Worm (Caenorhabditis elegans) whole organism, L3 larva: Measurements from ENCODE around the gene C17C3.1.

Experiments used
- ZK546.5 ChIP-seq: sonication (generic microtip); optimal IDR thresholded peaks from 2 replicates; lab custom pipeline; 2017; ENCODE audit warnings: missing biosample characterization, missing genetic modification characterization
- aly-2 ChIP-seq: fragments of 150-350 bp; optimal IDR thresholded peaks from 2 replicates; lab custom pipeline; 2014; ENCODE audit warnings: missing biosample characterization, missing genetic modification characterization
- ama-1 ChIP-seq: fragments of 150-350 bp; optimal IDR thresholded peaks from 2 replicates; lab custom pipeline; 2018
- ceh-28 ChIP-seq: fragments of 150-350 bp; optimal IDR thresholded peaks from 2 replicates; lab custom pipeline; 2014; ENCODE audit warnings: missing biosample characterization, missing genetic modification reagents, missing genetic modification characterization
- ceh-82 ChIP-seq: fragments of 150-350 bp; optimal IDR thresholded peaks from 2 replicates; lab custom pipeline; 2014; ENCODE audit warnings: missing biosample characterization, missing genetic modification characterization
- daf-12 ChIP-seq: fragments of 150-350 bp; optimal IDR thresholded peaks from 2 replicates; lab custom pipeline; 2014; ENCODE audit warnings: missing biosample characterization, missing genetic modification reagents, missing genetic modification characterization
- elt-1 ChIP-seq: fragments of 150-350 bp; optimal IDR thresholded peaks from 2 replicates; lab custom pipeline; 2014; ENCODE audit warnings: missing biosample characterization, missing genetic modification characterization
- elt-2 ChIP-seq: sonication (generic microtip); optimal IDR thresholded peaks from 2 replicates; lab custom pipeline; 2016; ENCODE audit warnings: missing genetic modification reagents, mild to moderate bottlenecking, missing genetic modification characterization, missing compliant biosample characterization
- fkh-10 ChIP-seq: sonication (generic microtip); optimal IDR thresholded peaks from 2 replicates; lab custom pipeline; 2017; ENCODE audit warnings: missing biosample characterization, missing genetic modification reagents, missing genetic modification characterization
- fkh-2 ChIP-seq: fragments of 150-350 bp; optimal IDR thresholded peaks from 2 replicates; lab custom pipeline; 2014; ENCODE audit warnings: missing biosample characterization, missing genetic modification reagents, missing genetic modification characterization
- fos-1 ChIP-seq: fragments of 150-350 bp; optimal IDR thresholded peaks from 2 replicates; lab custom pipeline; 2014; ENCODE audit warnings: missing biosample characterization, missing genetic modification characterization
- hmg-11 ChIP-seq: sonication (generic microtip); optimal IDR thresholded peaks from 2 replicates; lab custom pipeline; 2016; ENCODE audit warnings: missing genetic modification characterization, missing compliant biosample characterization
- jun-1 ChIP-seq: fragments of 150-350 bp; optimal IDR thresholded peaks from 2 replicates; lab custom pipeline; 2014; ENCODE audit warnings: missing biosample characterization, missing genetic modification reagents, missing genetic modification characterization
- lin-39 ChIP-seq: fragments of 150-350 bp; optimal IDR thresholded peaks from 2 replicates; lab custom pipeline; 2018; ENCODE audit warnings: missing biosample characterization, missing genetic modification reagents, missing genetic modification characterization
- lsy-12 ChIP-seq: sonication (generic microtip); optimal IDR thresholded peaks from 2 replicates; lab custom pipeline; 2016; ENCODE audit warnings: mild to moderate bottlenecking, missing genetic modification characterization, missing compliant biosample characterization
- mdl-1 ChIP-seq: fragments of 150-350 bp; optimal IDR thresholded peaks from 2 replicates; lab custom pipeline; 2014; ENCODE audit warnings: missing biosample characterization, missing genetic modification characterization
- mml-1 ChIP-seq: fragments of 150-350 bp; sonication (generic microtip); optimal IDR thresholded peaks from 3 replicates; lab custom pipeline; 2014; ENCODE audit warnings: missing biosample characterization, missing genetic modification characterization
- nfya-1 ChIP-seq: sonication (generic microtip); optimal IDR thresholded peaks from 2 replicates; lab custom pipeline; 2017; ENCODE audit warnings: missing genetic modification characterization, mild to moderate bottlenecking, missing compliant biosample characterization, antibody characterized with exemption, moderate library complexity; ENCODE audit not compliant: insufficient read depth
- nhr-11 ChIP-seq: fragments of 150-350 bp; optimal IDR thresholded peaks from 2 replicates; lab custom pipeline; 2014; ENCODE audit warnings: missing biosample characterization, missing genetic modification characterization
- nhr-12 ChIP-seq: fragments of 150-350 bp; optimal IDR thresholded peaks from 2 replicates; lab custom pipeline; 2014; ENCODE audit warnings: missing biosample characterization, missing genetic modification characterization
- nhr-237 ChIP-seq: fragments of 150-350 bp; optimal IDR thresholded peaks from 2 replicates; lab custom pipeline; 2014; ENCODE audit warnings: missing biosample characterization, missing genetic modification characterization
- nhr-28 ChIP-seq: fragments of 150-350 bp; optimal IDR thresholded peaks from 2 replicates; lab custom pipeline; 2014; ENCODE audit warnings: missing biosample characterization, missing genetic modification characterization
- nhr-43 ChIP-seq: sonication (generic microtip); optimal IDR thresholded peaks from 2 replicates; lab custom pipeline; 2016; ENCODE audit warnings: mild to moderate bottlenecking, missing genetic modification characterization, missing compliant biosample characterization; ENCODE audit not compliant: poor library complexity, severe bottlenecking
- nhr-67 ChIP-seq: fragments of 150-350 bp; optimal IDR thresholded peaks from 2 replicates; lab custom pipeline; 2014; ENCODE audit warnings: missing biosample characterization, missing genetic modification characterization
- pha-4 ChIP-seq: fragments of 150-350 bp; optimal IDR thresholded peaks from 2 replicates; lab custom pipeline; 2014; ENCODE audit warnings: missing biosample characterization, missing genetic modification reagents, missing genetic modification characterization
- pqm-1 ChIP-seq: fragments of 150-350 bp; optimal IDR thresholded peaks from 2 replicates; lab custom pipeline; 2017; ENCODE audit warnings: missing biosample characterization, missing genetic modification characterization, inconsistent platforms
- sea-2 ChIP-seq: fragments of 150-350 bp; sonication (generic microtip); optimal IDR thresholded peaks from 4 replicates; lab custom pipeline; 2014; ENCODE audit warnings: missing biosample characterization, missing genetic modification reagents, missing genetic modification characterization
- skn-1 ChIP-seq: fragments of 150-350 bp; optimal IDR thresholded peaks from 2 replicates; lab custom pipeline; 2014; ENCODE audit warnings: missing biosample characterization, missing genetic modification characterization
- snpc-4 ChIP-seq: fragments of 150-350 bp; optimal IDR thresholded peaks from 2 replicates; lab custom pipeline; 2014; ENCODE audit warnings: missing biosample characterization, missing genetic modification characterization
- tbx-2 ChIP-seq: sonication (generic microtip); optimal IDR thresholded peaks from 2 replicates; lab custom pipeline; 2016; ENCODE audit warnings: mild to moderate bottlenecking, missing genetic modification characterization, missing compliant biosample characterization
- unc-39 ChIP-seq: sonication (generic microtip); optimal IDR thresholded peaks from 4 replicates; lab custom pipeline; 2017; ENCODE audit warnings: missing biosample characterization, missing genetic modification characterization
- ztf-11 ChIP-seq: fragments of 150-350 bp; optimal IDR thresholded peaks from 2 replicates; lab custom pipeline; 2014; ENCODE audit warnings: missing biosample characterization, missing genetic modification characterization
- ztf-4 ChIP-seq: fragments of 150-350 bp; optimal IDR thresholded peaks from 2 replicates; lab custom pipeline; 2014; ENCODE audit warnings: missing biosample characterization, missing genetic modification characterization

Gene C17C3.1

DNA sequence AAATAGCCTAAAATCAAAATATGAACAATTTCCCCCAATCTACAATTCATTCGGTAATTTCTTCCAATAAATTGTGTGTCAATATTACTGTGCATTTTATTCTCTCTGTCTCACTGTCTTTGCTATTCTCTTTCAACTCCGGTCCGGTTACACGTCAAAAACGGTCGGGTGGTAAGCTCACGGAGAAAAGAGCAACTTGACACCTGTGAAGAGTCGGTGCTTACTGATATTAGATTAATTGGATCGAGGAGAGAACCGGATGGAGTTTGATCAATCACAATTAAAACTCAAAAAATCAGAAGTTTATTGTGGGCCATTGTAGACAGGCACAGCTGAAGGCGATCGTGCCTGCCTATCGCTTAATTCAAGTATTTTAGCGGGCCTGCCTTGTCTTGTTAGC lies 4.6 kb downstream of the C17C3.1 start:
- TF ChIP-seq skn-1 (tag; lab: Kevin White, UChicago) (no peak), nhr-11 (tag; lab: Kevin White, UChicago) (no peak), nhr-43 (tag; lab: Kevin White, UChicago) (peak; percentile 13), pha-4 (tag; lab: Kevin White, UChicago) (no peak), mdl-1 (tag; lab: Kevin White, UChicago) (no peak), elt-2 (tag; lab: Kevin White, UChicago) (peak; percentile 26)

ce11 chrII:5577060-5577459 lies 6.7 kb downstream of the C17C3.1 start:
- no peak for TF ChIP-seq ama-1
- TF ChIP-seq aly-2 (tag; lab: Kevin White, UChicago): no peak
- peak; percentile 47 for TF ChIP-seq jun-1
- TF ChIP-seq nhr-43 (tag; lab: Kevin White, UChicago): peak; percentile 61
- TF ChIP-seq nfya-1: peak; percentile 33
- peak; percentile 55 for TF ChIP-seq snpc-4 (tag; lab: Kevin White, UChicago)
- TF ChIP-seq elt-2 (tag; lab: Kevin White, UChicago): peak; percentile 60
- peak; percentile 24 for TF ChIP-seq lin-39 (tag; lab: Kevin White, UChicago)
- TF ChIP-seq tbx-2: no peak
- peak; percentile 34 for TF ChIP-seq pha-4 (tag; lab: Kevin White, UChicago)

- TF ChIP-seq ZK546.5 (no peak), pqm-1 (tag; lab: Kevin White, UChicago) (no peak), ceh-82 (tag; lab: Kevin White, UChicago) (no peak), daf-12 (tag; lab: Kevin White, UChicago) (no peak), pha-4 (tag; lab: Kevin White, UChicago) (no peak), aly-2 (tag; lab: Kevin White, UChicago) (no peak), tbx-2 (no peak), sea-2 (no peak), skn-1 (tag; lab: Kevin White, UChicago) (no peak), nhr-67 (no peak)
Measured at ce11 chrII:5578035-5578434, 7.7 kb downstream of the C17C3.1 start, which contains the start of gene T25E4.1. TSS of gene T25E4.1 (plus strand) at chrII:5578335.

- TF ChIP-seq fkh-10 (no peak), nhr-237 (tag; lab: Kevin White, UChicago) (no peak), elt-2 (tag; lab: Kevin White, UChicago) (no peak)
Measured at ce11 chrII:5578714-5579113, 8.3 kb downstream of the C17C3.1 start.

DNA sequence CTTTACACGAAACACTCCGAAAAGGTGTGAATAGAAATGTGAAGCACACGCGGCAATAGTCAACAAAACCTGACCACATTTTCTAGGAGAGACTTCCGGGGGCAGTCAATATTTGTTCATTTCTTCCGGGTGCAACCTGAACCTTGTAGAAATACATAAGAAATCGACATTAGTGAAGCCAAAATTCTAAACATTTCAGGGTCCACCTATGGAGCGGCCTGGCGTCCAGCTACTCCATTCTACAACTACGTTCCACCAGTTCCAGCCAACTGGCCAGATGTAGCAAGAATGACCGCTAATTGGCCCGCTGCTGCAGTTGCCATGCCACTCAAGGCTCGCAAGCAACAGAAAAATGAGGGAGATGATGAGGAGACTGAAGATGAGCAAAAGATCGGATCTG lies 8.9 kb downstream of the C17C3.1 start:
- peak; percentile 58 for TF ChIP-seq pha-4 (tag; lab: Kevin White, UChicago)
- TF ChIP-seq lsy-12: no peak

ce11 chrII:5582309-5582708 lies 11.9 kb downstream of the C17C3.1 start, which contains the start of gene T25E4.2:
TSS of gene T25E4.2 (minus strand) at chrII:5582409.
- TF ChIP-seq ceh-82 (tag; lab: Kevin White, UChicago): no peak
- no peak for TF ChIP-seq ztf-11 (tag; lab: Kevin White, UChicago)
- no peak for TF ChIP-seq tbx-2
- no peak for TF ChIP-seq fkh-2 (tag; lab: Kevin White, UChicago)
- TF ChIP-seq fos-1 (tag; lab: Kevin White, UChicago): no peak
- TF ChIP-seq nhr-237 (tag; lab: Kevin White, UChicago): no peak
- no peak for TF ChIP-seq nhr-12 (tag; lab: Kevin White, UChicago)
- TF ChIP-seq hmg-11 (tag; lab: Kevin White, UChicago): no peak
- TF ChIP-seq elt-1 (tag; lab: Kevin White, UChicago): no peak
- no peak for TF ChIP-seq unc-39 (tag; lab: Kevin White, UChicago)
- no peak for TF ChIP-seq nhr-28 (tag; lab: Kevin White, UChicago)
- TF ChIP-seq mml-1 (tag; lab: Kevin White, UChicago): no peak
- TF ChIP-seq mdl-1 (tag; lab: Kevin White, UChicago): no peak
- no peak for TF ChIP-seq ceh-28 (tag; lab: Kevin White, UChicago)
- TF ChIP-seq daf-12 (tag; lab: Kevin White, UChicago): no peak
- TF ChIP-seq ztf-4 (tag; lab: Kevin White, UChicago): no peak
- no peak for TF ChIP-seq ama-1
